Fruit fly (Drosophila melanogaster) whole organism, prepupa: ENCODE results near the gene CheA29a.

Experiments used
- CG10631 ChIP-seq: fragments of 200-800 bp; sonication (Bioruptor generic); optimal IDR thresholded peaks from 2 replicates; lab custom pipeline; 2016; ENCODE audit warnings: missing biosample characterization, missing genetic modification characterization
- CG10669 ChIP-seq: fragments of 200-800 bp; sonication (Bioruptor generic); optimal IDR thresholded peaks from 3 replicates; lab custom pipeline; 2018; ENCODE audit warnings: missing biosample characterization, mild to moderate bottlenecking, missing genetic modification characterization, moderate library complexity
- CG11294 ChIP-seq: fragments of 200-800 bp; sonication (Bioruptor generic); IDR thresholded peaks from 2 replicates; pipeline ENCODE4 v1.3.6; 2022; ENCODE audit warnings: missing biosample characterization, missing genetic modification characterization
- CG11762 ChIP-seq: fragments of 200-800 bp; sonication (Bioruptor generic); optimal IDR thresholded peaks from 3 replicates; lab custom pipeline; 2016; ENCODE audit warnings: missing biosample characterization, missing genetic modification characterization; ENCODE audit not compliant: insufficient read depth
- CG11902 ChIP-seq: fragments of 200-800 bp; sonication (Bioruptor generic); optimal IDR thresholded peaks from 3 replicates; lab custom pipeline; 2016; ENCODE audit warnings: missing biosample characterization, missing genetic modification characterization
- CG1621 ChIP-seq: fragments of 200-800 bp; sonication (Bioruptor generic); optimal IDR thresholded peaks from 3 replicates; lab custom pipeline; 2018; ENCODE audit warnings: missing biosample characterization, mild to moderate bottlenecking, missing genetic modification characterization
- CG16779 ChIP-seq: fragments of 200-800 bp; sonication (Bioruptor generic); optimal IDR thresholded peaks from 3 replicates; lab custom pipeline; 2017; ENCODE audit warnings: missing biosample characterization, mild to moderate bottlenecking, missing genetic modification characterization
- CG3032 ChIP-seq: fragments of 200-800 bp; optimal IDR thresholded peaks from 2 replicates; lab custom pipeline; 2019; ENCODE audit warnings: missing biosample characterization, mild to moderate bottlenecking, missing genetic modification characterization, moderate library complexity
- CG31627 ChIP-seq: fragments of 200-800 bp; sonication (Bioruptor generic); optimal IDR thresholded peaks from 3 replicates; lab custom pipeline; 2016; ENCODE audit warnings: missing biosample characterization, missing genetic modification characterization
- CG32006 ChIP-seq: fragments of 200-800 bp; sonication (Bioruptor generic); optimal IDR thresholded peaks from 3 replicates; lab custom pipeline; 2017; ENCODE audit warnings: missing biosample characterization, mild to moderate bottlenecking, missing genetic modification characterization
- CG34406 ChIP-seq: fragments of 200-800 bp; sonication (Bioruptor generic); optimal IDR thresholded peaks from 3 replicates; lab custom pipeline; 2016; ENCODE audit warnings: missing biosample characterization, missing genetic modification characterization
- CG3919 ChIP-seq: fragments of 200-800 bp; sonication (Bioruptor generic); optimal IDR thresholded peaks from 3 replicates; lab custom pipeline; 2016; ENCODE audit warnings: missing biosample characterization, missing genetic modification characterization
- CG4318 ChIP-seq: fragments of 200-800 bp; sonication (Bioruptor generic); optimal IDR thresholded peaks from 3 replicates; lab custom pipeline; 2017; ENCODE audit warnings: missing biosample characterization, mild to moderate bottlenecking, missing genetic modification characterization
- CG6163 ChIP-seq: fragments of 200-800 bp; sonication (Bioruptor generic); IDR thresholded peaks from 3 replicates; pipeline ENCODE4 v1.3.6; 2022; ENCODE audit warnings: missing biosample characterization, missing genetic modification characterization
- CG6276 ChIP-seq: fragments of 200-800 bp; sonication (Bioruptor generic); optimal IDR thresholded peaks from 2 replicates; lab custom pipeline; 2017; ENCODE audit warnings: missing biosample characterization, mild to moderate bottlenecking, missing genetic modification characterization
- CG6792 ChIP-seq: fragments of 200-800 bp; sonication (Bioruptor generic); optimal IDR thresholded peaks from 3 replicates; lab custom pipeline; 2016; ENCODE audit warnings: missing biosample characterization, missing genetic modification characterization
- CG6854 ChIP-seq: fragments of 200-800 bp; sonication (Bioruptor generic); optimal IDR thresholded peaks from 2 replicates; lab custom pipeline; 2017; ENCODE audit warnings: missing biosample characterization, mild to moderate bottlenecking, missing genetic modification characterization
- CG7368 ChIP-seq: fragments of 200-800 bp; sonication (Bioruptor generic); optimal IDR thresholded peaks from 3 replicates; lab custom pipeline; 2016; ENCODE audit warnings: missing biosample characterization, missing genetic modification characterization
- CG8119 ChIP-seq: fragments of 200-800 bp; sonication (Bioruptor generic); IDR thresholded peaks from 3 replicates; pipeline ENCODE4 v1.3.6; 2022; ENCODE audit warnings: missing biosample characterization, missing genetic modification characterization
- CG8319 ChIP-seq: fragments of 200-800 bp; sonication (Bioruptor generic); optimal IDR thresholded peaks from 3 replicates; lab custom pipeline; 2016; ENCODE audit warnings: missing biosample characterization, missing genetic modification characterization
- CG8632 ChIP-seq: fragments of 200-800 bp; sonication (Bioruptor generic); optimal IDR thresholded peaks from 3 replicates; lab custom pipeline; 2016; ENCODE audit warnings: missing biosample characterization, missing genetic modification characterization
- CG9139 ChIP-seq: fragments of 200-800 bp; sonication (Bioruptor generic); optimal IDR thresholded peaks from 3 replicates; lab custom pipeline; 2017; ENCODE audit warnings: missing biosample characterization, mild to moderate bottlenecking, missing genetic modification characterization
- Eip75B ChIP-seq: fragments of 200-800 bp; sonication (Bioruptor generic); optimal IDR thresholded peaks from 3 replicates; lab custom pipeline; 2016; ENCODE audit warnings: missing biosample characterization, missing genetic modification characterization
- Eip78C ChIP-seq: fragments of 200-800 bp; sonication (Bioruptor generic); peaks from one replicate; lab custom pipeline; 2016; ENCODE audit warnings: missing biosample characterization, missing genetic modification characterization
- Ets21C ChIP-seq: fragments of 200-800 bp; sonication (Bioruptor generic); optimal IDR thresholded peaks from 3 replicates; lab custom pipeline; 2016; ENCODE audit warnings: missing biosample characterization, missing genetic modification characterization
- Ets96B ChIP-seq: fragments of 200-800 bp; optimal IDR thresholded peaks from 2 replicates; lab custom pipeline; 2019; ENCODE audit warnings: missing biosample characterization, mild to moderate bottlenecking, missing genetic modification characterization, moderate library complexity
- Gug ChIP-seq: fragments of 200-800 bp; sonication (Bioruptor generic); IDR thresholded peaks from 2 replicates; pipeline ENCODE4 v1.3.6; 2022; ENCODE audit warnings: missing biosample characterization, missing genetic modification characterization
- Hr38 ChIP-seq: sonication (Bioruptor generic); optimal IDR thresholded peaks from 2 replicates; lab custom pipeline; 2016; ENCODE audit warnings: missing biosample characterization, missing genetic modification characterization
- Hr39 ChIP-seq: fragments of 200-800 bp; sonication (Bioruptor generic); optimal IDR thresholded peaks from 2 replicates; lab custom pipeline; 2016; ENCODE audit warnings: missing biosample characterization, missing genetic modification characterization
- Hr4 ChIP-seq: fragments of 200-800 bp; sonication (Bioruptor generic); optimal IDR thresholded peaks from 3 replicates; lab custom pipeline; 2016; ENCODE audit warnings: missing biosample characterization, missing genetic modification characterization
- Lpt ChIP-seq: fragments of 200-800 bp; sonication (Bioruptor generic); optimal IDR thresholded peaks from 3 replicates; lab custom pipeline; 2016; ENCODE audit warnings: missing biosample characterization, missing genetic modification characterization
- Met ChIP-seq: fragments of 200-800 bp; sonication (Bioruptor generic); optimal IDR thresholded peaks from 3 replicates; lab custom pipeline; 2016; ENCODE audit warnings: missing biosample characterization, missing genetic modification characterization
- OdsH ChIP-seq: fragments of 200-800 bp; sonication (Bioruptor generic); optimal IDR thresholded peaks from 3 replicates; lab custom pipeline; 2016; ENCODE audit warnings: missing biosample characterization, missing genetic modification characterization
- Smox ChIP-seq: fragments of 200-800 bp; sonication (Bioruptor generic); optimal IDR thresholded peaks from 3 replicates; lab custom pipeline; 2016; ENCODE audit warnings: missing biosample characterization, missing genetic modification characterization
- Sox102F ChIP-seq: fragments of 200-800 bp; sonication (Bioruptor generic); optimal IDR thresholded peaks from 2 replicates; lab custom pipeline; 2016; ENCODE audit warnings: missing biosample characterization, mild to moderate bottlenecking, missing genetic modification characterization
- achi ChIP-seq: fragments of 200-800 bp; sonication (Bioruptor generic); optimal IDR thresholded peaks from 3 replicates; lab custom pipeline; 2016; ENCODE audit warnings: missing biosample characterization, missing genetic modification characterization
- cyc ChIP-seq: fragments of 200-800 bp; sonication (Bioruptor generic); optimal IDR thresholded peaks from 3 replicates; lab custom pipeline; 2016; ENCODE audit warnings: missing biosample characterization, missing genetic modification characterization
- eg ChIP-seq: fragments of 200-800 bp; sonication (Bioruptor generic); IDR thresholded peaks from 3 replicates; pipeline ENCODE4 v1.3.6; 2022; ENCODE audit warnings: missing biosample characterization, missing genetic modification characterization
- esn ChIP-seq: fragments of 200-800 bp; sonication (Bioruptor generic); optimal IDR thresholded peaks from 2 replicates; lab custom pipeline; 2016; ENCODE audit warnings: missing biosample characterization, mild to moderate bottlenecking, missing genetic modification characterization, moderate library complexity
- fd59A ChIP-seq: fragments of 200-800 bp; sonication (Bioruptor generic); optimal IDR thresholded peaks from 2 replicates; lab custom pipeline; 2017; ENCODE audit warnings: missing biosample characterization, mild to moderate bottlenecking, missing genetic modification characterization, missing genetic modification reagents
- lz ChIP-seq: fragments of 200-800 bp; sonication (Bioruptor generic); optimal IDR thresholded peaks from 3 replicates; lab custom pipeline; 2016; ENCODE audit warnings: missing biosample characterization, missing genetic modification characterization
- net ChIP-seq: fragments of 200-800 bp; sonication (Bioruptor generic); optimal IDR thresholded peaks from 3 replicates; lab custom pipeline; 2016; ENCODE audit warnings: missing biosample characterization, missing genetic modification characterization
- pdm3 ChIP-seq: fragments of 200-800 bp; sonication (Bioruptor generic); optimal IDR thresholded peaks from 3 replicates; lab custom pipeline; 2016; ENCODE audit warnings: missing biosample characterization, missing genetic modification characterization
- salr ChIP-seq, 2 experiments: fragments of 200-800 bp; sonication (Bioruptor generic); optimal IDR thresholded peaks; 3 replicates each; lab custom pipeline; 2016 to 2018; ENCODE audit warnings: missing biosample characterization in 2 of 2, missing genetic modification characterization in 2 of 2, mild to moderate bottlenecking in 1 of 2
- spab ChIP-seq: fragments of 200-800 bp; sonication (Bioruptor generic); optimal IDR thresholded peaks from 2 replicates; lab custom pipeline; 2017; ENCODE audit warnings: missing biosample characterization, mild to moderate bottlenecking, missing genetic modification characterization, missing genetic modification reagents
- ss ChIP-seq, 2 experiments: fragments of 200-800 bp; sonication (Bioruptor generic); optimal IDR thresholded peaks; 2 replicates in 1 of 2; 3 replicates in 1 of 2; lab custom pipeline; 2017 to 2018; ENCODE audit warnings: mild to moderate bottlenecking in 2 of 2, missing biosample characterization in 2 of 2, missing genetic modification characterization in 2 of 2, moderate library complexity in 1 of 2
- svp ChIP-seq: fragments of 200-800 bp; sonication (Bioruptor generic); peaks from one replicate; lab custom pipeline; 2016; ENCODE audit warnings: missing biosample characterization, missing genetic modification characterization
- topi ChIP-seq: fragments of 200-800 bp; sonication (Bioruptor generic); optimal IDR thresholded peaks from 3 replicates; lab custom pipeline; 2016; ENCODE audit warnings: missing biosample characterization, missing genetic modification characterization

The CheA29a gene

dm6 chr2L:8468929-8469681 is 8.0 kb upstream of the CheA29a start (continued):
- TF ChIP-seq CG11902 (GFP tag; lab: Kevin White, UChicago) = no peak
- TF ChIP-seq CG7368 (GFP tag; lab: Kevin White, UChicago) = no peak
- no peak for TF ChIP-seq Ets96B (tag; lab: Kevin White, UChicago)
- peak; percentile 36 for TF ChIP-seq CG31627 (GFP tag; lab: Kevin White, UChicago)
- peak; percentile 48 for TF ChIP-seq Met
- TF ChIP-seq net (GFP tag; lab: Kevin White, UChicago) = no peak
- TF ChIP-seq achi (GFP tag; lab: Kevin White, UChicago) = peak; percentile 32
- peak; percentile 41 for TF ChIP-seq esn (GFP tag; lab: Kevin White, UChicago)

- TF ChIP-seq salr (GFP tag; optimal IDR thresholded peaks at IDR 0.05; lab: Kevin White, UChicago) (peak in 1 of 2 experiments; percentile 72), CG6163 (GFP tag; lab: Robert Waterston, UW) (peak; percentile 59; the same call in 2 of the 3 replicates), Hr38 (no peak), Ets21C (GFP tag; lab: Kevin White, UChicago) (no peak), CG32006 (GFP tag; lab: Kevin White, UChicago) (peak; percentile 81), CG10631 (peak; percentile 70), CG16779 (tag; lab: Kevin White, UChicago) (peak; percentile 51), Lpt (GFP tag; lab: Kevin White, UChicago) (peak; percentile 63), Hr39 (GFP tag; lab: Kevin White, UChicago) (peak; percentile 38), CG11294 (GFP tag; lab: Robert Waterston, UW) (no peak), CG8319 (GFP tag; lab: Kevin White, UChicago) (no peak), lz (peak; percentile 40), CG9139 (GFP tag; lab: Kevin White, UChicago) (peak; percentile 7), CG6854 (GFP tag; lab: Kevin White, UChicago) (no peak), CG8119 (GFP tag; lab: Robert Waterston, UW) (peak; percentile 85), eg (GFP tag; lab: Robert Waterston, UW) (0 out of 3 replicates have a peak, but pooled peaks have one; percentile 40), Eip78C (GFP tag; lab: Kevin White, UChicago) (peak; percentile 93), Hr4 (GFP tag; lab: Kevin White, UChicago) (peak; percentile 66), Ets96B (tag; lab: Kevin White, UChicago) (peak; percentile 76), CG34406 (peak; percentile 53), CG10669 (GFP tag; lab: Kevin White, UChicago) (peak; percentile 61), Met (peak; percentile 49), CG4318 (GFP tag; lab: Kevin White, UChicago) (peak; percentile 26), CG11762 (GFP tag; lab: Kevin White, UChicago) (peak; percentile 36), CG6276 (peak; percentile 64), topi (GFP tag; lab: Kevin White, UChicago) (peak; percentile 36), Gug (GFP tag; lab: Robert Waterston, UW) (peak; percentile 26; the same call in 1 of the 2 replicates), Sox102F (no peak), CG3919 (GFP tag; lab: Kevin White, UChicago) (peak; percentile 66), achi (GFP tag; lab: Kevin White, UChicago) (peak; percentile 72), ss (GFP tag; optimal IDR thresholded peaks at IDR 0.05; lab: Kevin White, UChicago) (peak; percentile 54 to 57), fd59A (GFP tag; lab: Kevin White, UChicago) (peak; percentile 45), Smox (peak; percentile 33), CG8632 (GFP tag; lab: Kevin White, UChicago) (peak; percentile 47), pdm3 (peak; percentile 59), esn (GFP tag; lab: Kevin White, UChicago) (peak; percentile 48), CG7368 (GFP tag; lab: Kevin White, UChicago) (no peak), CG3032 (tag; lab: Kevin White, UChicago) (peak; percentile 79), net (GFP tag; lab: Kevin White, UChicago) (peak; percentile 64), CG1621 (tag; lab: Kevin White, UChicago) (peak; percentile 49), spab (GFP tag; lab: Kevin White, UChicago) (peak; percentile 51), OdsH (peak; percentile 65), Eip75B (GFP tag; lab: Kevin White, UChicago) (peak; percentile 55), CG6792 (GFP tag; lab: Kevin White, UChicago) (peak; percentile 35), svp (GFP tag; lab: Kevin White, UChicago) (peak; percentile 72), cyc (peak; percentile 6)
Observed at dm6 chr2L:8471667-8472066, 5.5 kb upstream of the CheA29a start.
